Worm (Caenorhabditis elegans): ENCODE measurements around the gene str-228.

ce11 chrV:3468436-3468835 lies 41.5 kb upstream of the str-228 start, which contains the start of gene gst-33:
- TF ChIP-seq hlh-6 (tag; optimal IDR thresholded peaks at IDR 0.05) (no peak), gmeb-2 (tag; optimal IDR thresholded peaks at IDR 0.05) (no peak)

Measured in whole organism, late embryonic.